Worm (Caenorhabditis elegans): Measurements from ENCODE around the gene C23G10.10.

- TF ChIP-seq mdt-29 (GFP tag; IDR thresholded peaks at IDR 0.05): no peak
- no peak for TF ChIP-seq daf-16 (GFP tag; optimal IDR thresholded peaks at IDR 0.05)
- no peak for TF ChIP-seq daf-16 (tag; optimal IDR thresholded peaks at IDR 0.05)
Observed at ce11 chrIII:6260115-6260514, 46.3 kb upstream of the C23G10.10 start, which contains the start of gene srg-2.
